ENCODE assay signal across 4 fruit fly cellular contexts in genomic region chrX:13334434-13335146, dm6.
TF ChIP-seq lines count a peak whose summit lies in the region.

No protein-coding gene starts in this region.

TF ChIP-seq in whole organism, adult, 20 proteins besides CTCF, POLR2A, EP300 and RAD21 (continued from another document):
- peak; percentile 89 for TF ChIP-seq Crg-1 (GFP tag; optimal IDR thresholded peaks at IDR 0.05; lab: Kevin White, UChicago)

TF ChIP-seq in whole organism, embryonic, 481 proteins besides CTCF, POLR2A, EP300 and RAD21 (continued from another document and continues in another):
- TF ChIP-seq GATAe (GFP tag; conservative IDR thresholded peaks at IDR 0.05; lab: Robert Waterston, UW) (peak; percentile 9; the same call in 1 of the 2 replicates), Hr78 (GFP tag; optimal IDR thresholded peaks at IDR 0.05; lab: Kevin White, UChicago) (peak in 1 of 2 experiments; percentile 91), E2f2 (GFP tag; IDR thresholded peaks at IDR 0.05; lab: Robert Waterston, UW) (peak; percentile 95), CG4360 (GFP tag; IDR thresholded peaks at IDR 0.05; lab: Robert Waterston, UW) (no peak), ab (GFP tag; optimal IDR thresholded peaks at IDR 0.05; lab: Kevin White, UChicago) (no peak), Rfx (GFP tag; IDR thresholded peaks at IDR 0.05; lab: Robert Waterston, UW) (peak; percentile 75), ems (GFP tag; optimal IDR thresholded peaks at IDR 0.05; lab: Kevin White, UChicago) (no peak), Deaf1 (tag; optimal IDR thresholded peaks at IDR 0.05; lab: Kevin White, UChicago) (no peak), Blimp-1 (GFP tag; optimal IDR thresholded peaks at IDR 0.05; lab: Kevin White, UChicago) (no peak), CG3838 (GFP tag; optimal IDR thresholded peaks at IDR 0.05; lab: Kevin White, UChicago) (no peak), H15 (GFP tag; IDR thresholded peaks at IDR 0.05; lab: Robert Waterston, UW) (no peak), Jarid2 (GFP tag; optimal IDR thresholded peaks at IDR 0.05; lab: Kevin White, UChicago) (no peak), chn (GFP tag; optimal IDR thresholded peaks at IDR 0.05; lab: Kevin White, UChicago) (no peak), B-H2 (GFP tag; optimal IDR thresholded peaks at IDR 0.05; lab: Kevin White, UChicago) (no peak), chm (GFP tag; IDR thresholded peaks at IDR 0.05; lab: Robert Waterston, UW) (peak; percentile 27; the same call in 1 of the 2 replicates), CG10543 (GFP tag; optimal IDR thresholded peaks at IDR 0.05; lab: Kevin White, UChicago) (peak; percentile 42), CG17359 (tag; optimal IDR thresholded peaks at IDR 0.05; lab: Kevin White, UChicago) (peak; percentile 20), trh (GFP tag; optimal IDR thresholded peaks at IDR 0.05; lab: Kevin White, UChicago) (no peak), sqz (GFP tag; optimal IDR thresholded peaks at IDR 0.05; lab: Kevin White, UChicago) (no peak), fd3F (GFP tag; optimal IDR thresholded peaks at IDR 0.05; lab: Kevin White, UChicago) (no peak), exex (tag; optimal IDR thresholded peaks at IDR 0.05; lab: Kevin White, UChicago) (peak; percentile 90), CG32767 (GFP tag; IDR thresholded peaks at IDR 0.05; lab: Robert Waterston, UW) (no peak), CG17612 (GFP tag; IDR thresholded peaks at IDR 0.05; lab: Robert Waterston, UW) (no peak), Hmx (GFP tag; optimal IDR thresholded peaks at IDR 0.05; lab: Kevin White, UChicago) (no peak), CG11093 (GFP tag; IDR thresholded peaks at IDR 0.05; lab: Robert Waterston, UW) (no peak), ERR (GFP tag; optimal IDR thresholded peaks at IDR 0.05; lab: Kevin White, UChicago) (no peak), en (GFP tag; optimal IDR thresholded peaks at IDR 0.05; lab: Kevin White, UChicago) (no peak), pum (GFP tag; optimal IDR thresholded peaks at IDR 0.05; lab: Kevin White, UChicago) (peak; percentile 19), CG2116 (GFP tag; optimal IDR thresholded peaks at IDR 0.05; lab: Kevin White, UChicago) (peak; percentile 41), repo (GFP tag; optimal IDR thresholded peaks at IDR 0.05; lab: Kevin White, UChicago) (peak; percentile 15), CG8765 (GFP tag; IDR thresholded peaks at IDR 0.05; lab: Robert Waterston, UW) (no peak), Ada2b (GFP tag; IDR thresholded peaks at IDR 0.05; lab: Robert Waterston, UW) (no peak), usp (GFP tag; optimal IDR thresholded peaks at IDR 0.05; lab: Kevin White, UChicago) (no peak), Ets97D (GFP tag; optimal IDR thresholded peaks at IDR 0.05; lab: Kevin White, UChicago) (peak; percentile 72), Hr39 (optimal IDR thresholded peaks at IDR 0.05; lab: Kevin White, UChicago) (no peak), CG15601 (tag; optimal IDR thresholded peaks at IDR 0.05; lab: Kevin White, UChicago) (peak; percentile 84), CG3281 (GFP tag; optimal IDR thresholded peaks at IDR 0.05; lab: Kevin White, UChicago) (no peak), oc (tag; optimal IDR thresholded peaks at IDR 0.05; lab: Kevin White, UChicago) (no peak), CG5953 (GFP tag; IDR thresholded peaks at IDR 0.05; lab: Robert Waterston, UW) (no peak), disco-r (GFP tag; optimal IDR thresholded peaks at IDR 0.05; lab: Kevin White, UChicago) (no peak), Aef1 (GFP tag; IDR thresholded peaks at IDR 0.05; lab: Robert Waterston, UW) (no peak), CG15073 (GFP tag; optimal IDR thresholded peaks at IDR 0.05; lab: Kevin White, UChicago) (no peak), CG12659 (GFP tag; optimal IDR thresholded peaks at IDR 0.05; lab: Kevin White, UChicago) (peak; percentile 51), dpn (GFP tag; optimal IDR thresholded peaks at IDR 0.05; lab: Kevin White, UChicago) (peak; percentile 52 to 62), CG11696 (GFP tag; IDR thresholded peaks at IDR 0.05; lab: Robert Waterston, UW) (no peak), CG4854 (GFP tag; optimal IDR thresholded peaks at IDR 0.05; lab: Kevin White, UChicago) (no peak)

TF ChIP-seq in whole organism, prepupa, 60 proteins besides CTCF, POLR2A, EP300 and RAD21 (continued from another document):
- TF ChIP-seq Ets96B (tag; optimal IDR thresholded peaks at IDR 0.05; lab: Kevin White, UChicago) = no peak
- no peak for TF ChIP-seq fd59A (GFP tag; optimal IDR thresholded peaks at IDR 0.05; lab: Kevin White, UChicago)
- no peak for TF ChIP-seq Lpt (GFP tag; optimal IDR thresholded peaks at IDR 0.05; lab: Kevin White, UChicago)
- no peak for TF ChIP-seq eg (GFP tag; IDR thresholded peaks at IDR 0.05; lab: Robert Waterston, UW)
- no peak for TF ChIP-seq CG11294 (GFP tag; IDR thresholded peaks at IDR 0.05; lab: Robert Waterston, UW)
- no peak for TF ChIP-seq Gug (GFP tag; IDR thresholded peaks at IDR 0.05; lab: Robert Waterston, UW)
- TF ChIP-seq CG34406 (GFP tag; optimal IDR thresholded peaks at IDR 0.05; lab: Kevin White, UChicago) = no peak
- TF ChIP-seq Smox (GFP tag; optimal IDR thresholded peaks at IDR 0.05; lab: Kevin White, UChicago) = peak; percentile 2
- TF ChIP-seq acj6 (GFP tag; optimal IDR thresholded peaks at IDR 0.05; lab: Kevin White, UChicago) = no peak
- TF ChIP-seq CG8319 (GFP tag; optimal IDR thresholded peaks at IDR 0.05; lab: Kevin White, UChicago) = no peak
- TF ChIP-seq CG11902 (GFP tag; optimal IDR thresholded peaks at IDR 0.05; lab: Kevin White, UChicago) = no peak
- TF ChIP-seq vri (GFP tag; optimal IDR thresholded peaks at IDR 0.05; lab: Kevin White, UChicago) = no peak
- no peak for TF ChIP-seq CG4318 (GFP tag; optimal IDR thresholded peaks at IDR 0.05; lab: Kevin White, UChicago)
- TF ChIP-seq esn (GFP tag; optimal IDR thresholded peaks at IDR 0.05; lab: Kevin White, UChicago) = peak; percentile 48
- TF ChIP-seq CG16779 (tag; optimal IDR thresholded peaks at IDR 0.05; lab: Kevin White, UChicago) = no peak
- no peak for TF ChIP-seq CG8632 (GFP tag; optimal IDR thresholded peaks at IDR 0.05; lab: Kevin White, UChicago)
- TF ChIP-seq CG8119 (GFP tag; IDR thresholded peaks at IDR 0.05; lab: Robert Waterston, UW) = no peak
- peak; percentile 29 for TF ChIP-seq topi (GFP tag; optimal IDR thresholded peaks at IDR 0.05; lab: Kevin White, UChicago)
- peak; percentile 35 for TF ChIP-seq CG31627 (GFP tag; optimal IDR thresholded peaks at IDR 0.05; lab: Kevin White, UChicago)
- TF ChIP-seq Sox15 (GFP tag; optimal IDR thresholded peaks at IDR 0.05; lab: Kevin White, UChicago) = no peak
- no peak for TF ChIP-seq CG6854 (GFP tag; optimal IDR thresholded peaks at IDR 0.05; lab: Kevin White, UChicago)
- TF ChIP-seq cyc (GFP tag; optimal IDR thresholded peaks at IDR 0.05; lab: Kevin White, UChicago) = peak; percentile 45
- TF ChIP-seq CG11762 (GFP tag; optimal IDR thresholded peaks at IDR 0.05; lab: Kevin White, UChicago; ENCODE audit: insufficient read depth) = no peak
- TF ChIP-seq CG1621 (tag; optimal IDR thresholded peaks at IDR 0.05; lab: Kevin White, UChicago) = no peak
- TF ChIP-seq CG9139 (GFP tag; optimal IDR thresholded peaks at IDR 0.05; lab: Kevin White, UChicago) = no peak
- peak; percentile 40 for TF ChIP-seq lz (GFP tag; optimal IDR thresholded peaks at IDR 0.05; lab: Kevin White, UChicago)
- peak; percentile 33 for TF ChIP-seq Sox14 (GFP tag; optimal IDR thresholded peaks at IDR 0.05; lab: Kevin White, UChicago)

TF ChIP-seq in whole organism, wandering third instar larva, 38 proteins besides CTCF, POLR2A, EP300 and RAD21 (continued from another document):
- TF ChIP-seq dsf (GFP tag; optimal IDR thresholded peaks at IDR 0.05; lab: Kevin White, UChicago; ENCODE audit: borderline replicate concordance) = no peak
